Worm (Caenorhabditis elegans) whole organism, young adult: Measurements from ENCODE around the gene pbo-6.

Source experiments
- B0261.1 ChIP-seq: sonication (generic microtip); optimal IDR thresholded peaks from 2 replicates; lab custom pipeline; 2016; ENCODE audit warnings: mild to moderate bottlenecking, missing genetic modification characterization, moderate library complexity, missing compliant biosample characterization
- F10E7.11 ChIP-seq: sonication (generic microtip); optimal IDR thresholded peaks from 2 replicates; lab custom pipeline; 2017; ENCODE audit warnings: mild to moderate bottlenecking, missing genetic modification characterization, moderate library complexity, missing compliant biosample characterization
- F37B4.10 ChIP-seq: fragments of 200-800 bp; sonication (Bioruptor generic); IDR thresholded peaks from 2 replicates; pipeline ENCODE4 v1.3.6; 2022; ENCODE audit warnings: missing genetic modification characterization, missing compliant biosample characterization
- K12H6.12 ChIP-seq: fragments of 200-800 bp; sonication (Bioruptor generic); optimal IDR thresholded peaks from 2 replicates; lab custom pipeline; 2018; ENCODE audit warnings: mild to moderate bottlenecking, missing genetic modification characterization, missing compliant biosample characterization
- attf-5 ChIP-seq: fragments of 200-800 bp; sonication (Bioruptor generic); optimal IDR thresholded peaks from 2 replicates; lab custom pipeline; 2018; ENCODE audit warnings: mild to moderate bottlenecking, missing genetic modification characterization, missing compliant biosample characterization
- bed-1 ChIP-seq: fragments of 200-800 bp; sonication (Bioruptor generic); IDR thresholded peaks from 2 replicates; pipeline ENCODE4 v1.3.6; 2022; ENCODE audit warnings: missing genetic modification reagents, missing genetic modification characterization, missing compliant biosample characterization
- ccch-3 ChIP-seq: fragments of 200-800 bp; sonication (Bioruptor generic); optimal IDR thresholded peaks from 2 replicates; lab custom pipeline; 2018; ENCODE audit warnings: mild to moderate bottlenecking, missing genetic modification characterization, missing compliant biosample characterization
- cebp-1 ChIP-seq, 2 experiments: fragments of 200-800 bp in 1 of 2; sonication (Bioruptor generic) in 1 of 2; sonication (generic microtip) in 1 of 2; IDR thresholded peaks in 1 of 2; optimal IDR thresholded peaks in 1 of 2; 2 replicates each; pipeline versions ENCODE4 v1.3.6 to Lab custom; 2017 to 2022; ENCODE audit warnings: missing compliant biosample characterization in 2 of 2, missing genetic modification characterization in 2 of 2, mild to moderate bottlenecking in 1 of 2, missing genetic modification reagents in 1 of 2, moderate library complexity in 1 of 2
- ceh-27 ChIP-seq: fragments of 200-800 bp; sonication (Bioruptor generic); optimal IDR thresholded peaks from 2 replicates; lab custom pipeline; 2018; ENCODE audit warnings: mild to moderate bottlenecking, missing genetic modification characterization, moderate library complexity, missing compliant biosample characterization
- ceh-58 ChIP-seq: fragments of 200-800 bp; sonication (Bioruptor generic); IDR thresholded peaks from 2 replicates; pipeline ENCODE4 v1.3.6; 2022; ENCODE audit warnings: missing genetic modification characterization, missing compliant biosample characterization
- dox-1 ChIP-seq: fragments of 200-800 bp; sonication (Bioruptor generic); IDR thresholded peaks from 2 replicates; pipeline ENCODE4 v1.3.6; 2022; ENCODE audit warnings: missing genetic modification reagents, missing genetic modification characterization, missing compliant biosample characterization
- egl-18 ChIP-seq: fragments of 200-800 bp; sonication (Bioruptor generic); IDR thresholded peaks from 2 replicates; pipeline ENCODE4 v1.3.6; 2022; ENCODE audit warnings: missing genetic modification reagents, missing genetic modification characterization, missing compliant biosample characterization
- egrh-3 ChIP-seq: fragments of 200-800 bp; sonication (Bioruptor generic); IDR thresholded peaks from 2 replicates; pipeline ENCODE4 v1.3.6; 2022; ENCODE audit warnings: missing genetic modification reagents, missing genetic modification characterization, missing compliant biosample characterization
- fkh-3 ChIP-seq: sonication (generic microtip); optimal IDR thresholded peaks from 2 replicates; lab custom pipeline; 2016; ENCODE audit warnings: mild to moderate bottlenecking, missing genetic modification characterization, missing compliant biosample characterization
- gei-17 ChIP-seq: fragments of 200-800 bp; sonication (Bioruptor generic); optimal IDR thresholded peaks from 2 replicates; lab custom pipeline; 2018; ENCODE audit warnings: mild to moderate bottlenecking, missing genetic modification characterization, missing compliant biosample characterization
- hlh-26 ChIP-seq: fragments of 200-800 bp; sonication (Bioruptor generic); conservative IDR thresholded peaks from 2 replicates; pipeline ENCODE4 v1.3.6; 2022; ENCODE audit warnings: missing genetic modification reagents, missing genetic modification characterization, missing compliant biosample characterization
- hrde-1 ChIP-seq: sonication (generic microtip); optimal IDR thresholded peaks from 2 replicates; lab custom pipeline; 2016; ENCODE audit warnings: missing genetic modification characterization, mild to moderate bottlenecking, missing compliant biosample characterization, moderate library complexity, missing genotype, missing genetic modification reagents, borderline replicate concordance
- lag-1 ChIP-seq: fragments of 200-800 bp; sonication (Bioruptor generic); IDR thresholded peaks from 2 replicates; pipeline ENCODE4 v1.3.6; 2022; ENCODE audit warnings: missing genetic modification reagents, missing genetic modification characterization, missing compliant biosample characterization
- lin-26 ChIP-seq: fragments of 200-800 bp; sonication (Bioruptor generic); IDR thresholded peaks from 2 replicates; pipeline ENCODE4 v1.3.6; 2022; ENCODE audit warnings: missing genetic modification reagents, missing genetic modification characterization, missing compliant biosample characterization
- lin-40 ChIP-seq: sonication (generic microtip); optimal IDR thresholded peaks from 2 replicates; lab custom pipeline; 2016; ENCODE audit warnings: missing genetic modification characterization, mild to moderate bottlenecking, missing compliant biosample characterization, missing genotype, missing genetic modification reagents
- lin-54 ChIP-seq: fragments of 200-800 bp; sonication (Bioruptor generic); optimal IDR thresholded peaks from 2 replicates; lab custom pipeline; 2018; ENCODE audit warnings: mild to moderate bottlenecking, missing genetic modification characterization, missing compliant biosample characterization
- mcd-1 ChIP-seq: fragments of 200-800 bp; sonication (Bioruptor generic); IDR thresholded peaks from 2 replicates; pipeline ENCODE4 v1.3.6; 2022; ENCODE audit warnings: missing genetic modification reagents, missing genetic modification characterization, missing compliant biosample characterization
- mes-4 ChIP-seq: sonication (generic microtip); optimal IDR thresholded peaks from 2 replicates; lab custom pipeline; 2016; ENCODE audit warnings: missing genotype, missing genetic modification characterization, missing compliant biosample characterization
- mxl-1 ChIP-seq: sonication (generic microtip); optimal IDR thresholded peaks from 2 replicates; lab custom pipeline; 2016; ENCODE audit warnings: missing genetic modification characterization, missing compliant biosample characterization
- nfyb-1 ChIP-seq: fragments of 200-800 bp; sonication (Bioruptor generic); IDR thresholded peaks from 2 replicates; pipeline ENCODE4 v1.3.6; 2022; ENCODE audit warnings: missing genetic modification reagents, missing genetic modification characterization, missing compliant biosample characterization
- nhr-120 ChIP-seq: fragments of 200-800 bp; sonication (Bioruptor generic); IDR thresholded peaks from 2 replicates; pipeline ENCODE4 v1.3.6; 2022; ENCODE audit warnings: missing genetic modification characterization, missing compliant biosample characterization
- repo-1 ChIP-seq: sonication (generic microtip); optimal IDR thresholded peaks from 2 replicates; lab custom pipeline; 2017; ENCODE audit warnings: mild to moderate bottlenecking, missing genetic modification characterization, missing compliant biosample characterization
- snpc-3.4 ChIP-seq: sonication (generic microtip); optimal IDR thresholded peaks from 2 replicates; lab custom pipeline; 2017; ENCODE audit warnings: missing genetic modification characterization, mild to moderate bottlenecking, missing compliant biosample characterization, antibody characterized with exemption, moderate library complexity, missing genotype, missing genetic modification reagents
- zfh-2 ChIP-seq: fragments of 200-800 bp; sonication (Bioruptor generic); conservative IDR thresholded peaks from 2 replicates; pipeline ENCODE4 v1.3.6; 2022; ENCODE audit warnings: missing genetic modification reagents, missing genetic modification characterization, missing compliant biosample characterization
- zim-3 ChIP-seq: sonication (generic microtip); optimal IDR thresholded peaks from 2 replicates; lab custom pipeline; 2017; ENCODE audit warnings: mild to moderate bottlenecking, missing genetic modification characterization, moderate library complexity, missing compliant biosample characterization
- ztf-28 ChIP-seq: fragments of 200-800 bp; sonication (Bioruptor generic); IDR thresholded peaks from 2 replicates; pipeline ENCODE4 v1.3.6; 2022; ENCODE audit warnings: missing genetic modification reagents, missing genetic modification characterization, missing compliant biosample characterization

Gene pbo-6

DNA sequence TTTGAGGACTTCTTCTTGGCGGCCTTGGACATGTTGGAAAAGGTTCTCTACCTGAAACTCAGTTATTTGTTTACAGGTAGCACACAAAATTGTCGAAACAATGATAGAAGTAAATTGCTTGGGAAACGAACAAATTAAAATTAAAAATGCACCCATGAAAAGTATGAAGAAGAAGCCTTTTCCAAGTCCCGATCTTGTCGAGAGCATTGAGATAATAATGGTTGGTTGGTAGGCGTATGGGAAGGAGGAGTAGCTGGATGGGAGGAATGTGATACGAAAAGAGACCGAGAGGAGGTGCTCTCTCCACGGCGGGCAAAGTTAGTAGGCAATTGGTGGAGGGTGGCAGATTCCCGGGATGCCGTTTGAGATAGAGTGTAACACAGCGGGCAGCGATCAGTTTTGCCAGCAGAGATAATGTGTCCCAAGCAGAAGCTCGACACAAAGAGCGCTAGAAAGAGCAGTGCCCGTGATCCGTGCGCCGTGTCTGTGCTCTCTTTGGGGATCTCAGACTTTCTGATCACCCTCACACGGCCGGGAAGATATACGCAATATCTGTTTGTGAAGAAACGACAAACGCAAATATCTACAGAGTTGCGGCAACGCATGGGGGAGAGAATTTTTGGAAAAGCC is 27.8 kb downstream of the pbo-6 start, which contains the start of gene mlc-2:
Gene mlc-2 (minus strand): TSS at position 51 of the 630 bp plus-strand sequence.
- no peak for TF ChIP-seq fkh-3 (tag; lab: Kevin White, UChicago)
- peak; percentile 17 for TF ChIP-seq K12H6.12 (tag; lab: Kevin White, UChicago)
- no peak for TF ChIP-seq egl-18 (GFP tag; lab: Robert Waterston, UW)
- TF ChIP-seq ztf-28 (GFP tag; lab: Robert Waterston, UW), result no peak
- no peak for TF ChIP-seq nhr-120 (GFP tag; lab: Robert Waterston, UW)
- 0 out of 2 replicates have a peak, but pooled peaks have one; percentile 18 for TF ChIP-seq mcd-1 (GFP tag; lab: Robert Waterston, UW)
- TF ChIP-seq egrh-3 (GFP tag; lab: Robert Waterston, UW), result peak; percentile 5; the same call in 1 of the 2 replicates
- TF ChIP-seq mes-4, result no peak
- TF ChIP-seq F37B4.10, result no peak
- TF ChIP-seq zfh-2 (GFP tag; lab: Robert Waterston, UW), result peak; percentile 83
- TF ChIP-seq dox-1 (GFP tag; lab: Robert Waterston, UW), result 0 out of 2 replicates have a peak, but pooled peaks have one; percentile 26
- TF ChIP-seq lin-26 (GFP tag; lab: Robert Waterston, UW), result no peak
- no peak for TF ChIP-seq lin-54 (GFP tag; lab: Kevin White, UChicago)
- 0 out of 2 replicates have a peak, but pooled peaks have one; percentile 29 for TF ChIP-seq nfyb-1 (GFP tag; lab: Robert Waterston, UW)

DNA sequence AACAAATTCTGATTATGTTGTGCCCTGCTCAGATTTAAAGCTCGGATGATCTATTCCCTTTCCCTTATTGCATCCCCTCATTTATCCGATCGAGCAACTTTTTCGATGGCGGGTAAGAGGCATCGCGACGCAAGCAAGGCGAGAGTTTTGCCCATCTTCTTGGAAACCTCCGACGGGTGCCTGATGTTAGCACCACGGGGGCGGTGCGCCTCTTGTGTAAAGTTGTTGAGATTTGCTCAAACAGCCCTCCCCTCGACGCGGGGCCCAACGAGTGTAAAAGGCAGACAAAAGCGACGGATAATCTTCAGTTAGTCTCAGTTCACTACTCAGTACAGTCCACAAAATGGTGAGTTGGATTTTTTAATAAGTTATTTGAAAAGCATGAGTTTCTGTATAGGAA is 30.0 kb downstream of the pbo-6 start, which contains the start of gene mlc-1:
Gene mlc-1 (plus strand): TSS at position 324 of the 400 bp plus-strand sequence.
- TF ChIP-seq ceh-58 (GFP tag; lab: Robert Waterston, UW) (no peak), zfh-2 (GFP tag; lab: Robert Waterston, UW) (peak; percentile 56)

DNA sequence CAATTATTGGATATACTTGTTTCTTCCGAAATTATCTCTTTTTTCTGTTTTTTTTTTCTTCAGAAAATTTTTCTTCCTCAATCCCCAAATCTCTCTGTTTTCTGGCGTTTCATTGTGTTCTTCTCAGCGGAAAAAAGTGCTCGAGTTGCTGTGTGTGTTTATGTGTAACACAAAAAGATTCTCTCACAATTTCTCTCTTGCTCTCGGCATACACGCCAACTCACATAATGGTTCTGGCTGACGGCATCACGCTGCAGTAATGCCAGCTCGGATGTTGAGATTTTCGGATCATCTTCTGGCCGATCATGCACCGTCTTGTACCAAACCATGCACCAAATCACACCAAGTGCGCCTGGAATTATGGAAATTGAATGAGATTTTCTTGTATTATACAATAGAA is 33.1 kb downstream of the pbo-6 start:
- TF ChIP-seq attf-5 (GFP tag; lab: Kevin White, UChicago), result no peak
- no peak for TF ChIP-seq hrde-1 (tag; lab: Kevin White, UChicago)
- no peak for TF ChIP-seq snpc-3.4 (tag; lab: Kevin White, UChicago)
- no peak for TF ChIP-seq gei-17 (GFP tag; lab: Kevin White, UChicago)
- no peak for TF ChIP-seq repo-1 (tag; lab: Kevin White, UChicago)
- no peak for TF ChIP-seq ztf-28 (GFP tag; lab: Robert Waterston, UW)
- no peak for TF ChIP-seq mxl-1 (tag; lab: Kevin White, UChicago)
- TF ChIP-seq hlh-26 (GFP tag; lab: Robert Waterston, UW), result no peak
- TF ChIP-seq ccch-3 (GFP tag; lab: Kevin White, UChicago), result no peak
- no peak for TF ChIP-seq F10E7.11 (tag; lab: Kevin White, UChicago)
- TF ChIP-seq ceh-27 (GFP tag; lab: Kevin White, UChicago), result no peak

DNA sequence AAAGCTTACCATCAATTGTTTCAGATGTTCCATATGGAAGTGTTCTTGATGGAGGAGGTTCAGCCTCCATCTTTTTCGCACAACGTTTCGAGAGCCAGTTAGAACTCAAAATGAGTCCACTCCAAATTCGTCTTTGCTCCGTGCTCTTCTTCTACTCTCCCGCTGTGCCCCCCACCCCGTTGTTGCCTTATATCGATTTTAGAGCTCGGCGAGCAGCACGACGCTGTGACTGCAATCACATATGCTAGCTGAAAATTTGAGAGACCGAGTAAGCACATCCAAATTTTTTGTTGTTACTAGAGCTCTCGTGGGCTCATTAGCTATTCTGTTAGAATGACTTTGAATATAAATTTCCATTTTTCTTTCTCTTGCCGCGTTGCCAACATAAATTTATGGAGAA is 36.0 kb downstream of the pbo-6 start, which contains the start of gene slc-17.1:
Gene slc-17.1 (minus strand): TSS at position 101 of the 400 bp plus-strand sequence.
- TF ChIP-seq B0261.1 (tag; lab: Kevin White, UChicago) (no peak), zim-3 (tag; lab: Kevin White, UChicago) (no peak), lag-1 (GFP tag; lab: Robert Waterston, UW) (0 out of 2 replicates have a peak, but pooled peaks have one; percentile 28)

DNA sequence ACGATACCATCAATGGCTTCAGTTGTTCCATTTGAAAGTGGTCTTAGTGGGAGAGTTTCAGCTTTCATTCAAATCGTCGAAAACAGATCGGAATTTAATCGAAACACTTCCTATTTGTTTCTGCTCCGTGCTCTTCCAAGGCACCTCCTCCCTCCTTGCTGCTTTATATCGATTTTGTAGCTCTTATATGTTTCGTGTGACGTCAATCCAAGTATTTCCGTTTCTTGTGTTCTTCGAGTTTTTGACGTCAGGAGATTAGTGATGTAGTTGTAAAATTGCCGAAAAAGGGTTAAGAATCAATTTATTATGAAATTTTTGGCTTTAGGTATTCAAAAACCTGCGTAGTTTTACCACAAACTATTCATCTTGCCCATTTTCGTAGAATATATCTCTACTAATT is 37.8 kb downstream of the pbo-6 start, which contains the start of gene ZK54.3:
Gene ZK54.3 (minus strand): TSS at position 391 of the 400 bp plus-strand sequence.
- TF ChIP-seq bed-1, result no peak
- no peak for TF ChIP-seq cebp-1 (GFP tag; IDR thresholded peaks at IDR 0.05; lab: Robert Waterston, UW)
- TF ChIP-seq cebp-1 (tag; optimal IDR thresholded peaks at IDR 0.05; lab: Kevin White, UChicago), result peak; percentile 38
- peak; percentile 32 for TF ChIP-seq lin-40
